Fruit fly (Drosophila melanogaster) S2 (cell line): ENCODE data around the gene isoQC.

ENCODE experiments used
- CG8478 ChIP-seq: fragments of >200 bp; optimal IDR thresholded peaks from 2 replicates; lab custom pipeline; 2018
- CTCF ChIP-seq, 2 experiments: fragments of >200 bp; optimal IDR thresholded peaks; 2 replicates each; lab custom pipeline; 2018

isoQC gene

dm6 chr3L:20447957-20448356 lies 26.3 kb upstream of the isoQC start:
- TF ChIP-seq CG8478 = no peak
- TF ChIP-seq CTCF (optimal IDR thresholded peaks at IDR 0.05; lab: Kevin White, UChicago) = no peak

- TF ChIP-seq CTCF (optimal IDR thresholded peaks at IDR 0.05; lab: Kevin White, UChicago) (no peak), CG8478 (no peak)
Measured at dm6 chr3L:20448773-20449172, 25.5 kb upstream of the isoQC start.

- no peak for TF ChIP-seq CG8478
- no peak for TF ChIP-seq CTCF (optimal IDR thresholded peaks at IDR 0.05; lab: Kevin White, UChicago)
Measured at dm6 chr3L:20452813-20453682, 21.2 kb upstream of the isoQC start, which contains the start of gene CG5199. CG5199 (minus strand) TSS chr3L:20452864.

- TF ChIP-seq CG8478 (no peak), CTCF (optimal IDR thresholded peaks at IDR 0.05; lab: Kevin White, UChicago) (no peak)
Measured at dm6 chr3L:20460383-20460782, 13.9 kb upstream of the isoQC start, which contains the start of gene mag. mag (plus strand) TSS chr3L:20460683.

dm6 chr3L:20462391-20462790 lies 11.9 kb upstream of the isoQC start:
- TF ChIP-seq CG8478 = no peak
- no peak for TF ChIP-seq CTCF (optimal IDR thresholded peaks at IDR 0.05; lab: Kevin White, UChicago)

dm6 chr3L:20464677-20465076 lies 9.6 kb upstream of the isoQC start, which contains the start of gene atk:
atk (minus strand) TSS chr3L:20464862.
- no peak for TF ChIP-seq CG8478
- TF ChIP-seq CTCF (optimal IDR thresholded peaks at IDR 0.05; lab: Kevin White, UChicago) = peak; percentile 59 to 60

- TF ChIP-seq CTCF (optimal IDR thresholded peaks at IDR 0.05; lab: Kevin White, UChicago) (no peak), CG8478 (no peak)
Measured at dm6 chr3L:20465941-20466340, 8.3 kb upstream of the isoQC start, which contains the start of gene CG42764. CG42764 (minus strand) TSS chr3L:20466041.

dm6 chr3L:20466599-20466998 lies 7.7 kb upstream of the isoQC start, which contains the start of gene Tdh:
Tdh (plus strand) TSS chr3L:20466944.
- TF ChIP-seq CG8478 (no peak), CTCF (optimal IDR thresholded peaks at IDR 0.05; lab: Kevin White, UChicago) (no peak)

dm6 chr3L:20467433-20467832 lies 6.8 kb upstream of the isoQC start:
- TF ChIP-seq CG8478 (no peak), CTCF (optimal IDR thresholded peaks at IDR 0.05; lab: Kevin White, UChicago) (no peak)

- TF ChIP-seq CG8478 = no peak
- TF ChIP-seq CTCF (optimal IDR thresholded peaks at IDR 0.05; lab: Kevin White, UChicago) = no peak
Measured at dm6 chr3L:20470991-20471498, 3.2 kb upstream of the isoQC start.

dm6 chr3L:20471499-20472313 lies 2.6 kb upstream of the isoQC start:
- TF ChIP-seq CTCF (optimal IDR thresholded peaks at IDR 0.05; lab: Kevin White, UChicago) = no peak
- TF ChIP-seq CG8478 = no peak

- TF ChIP-seq CG8478 = no peak
- TF ChIP-seq CTCF (optimal IDR thresholded peaks at IDR 0.05; lab: Kevin White, UChicago) = no peak
Measured at dm6 chr3L:20472607-20473006, 1.7 kb upstream of the isoQC start.

- TF ChIP-seq CTCF (optimal IDR thresholded peaks at IDR 0.05; lab: Kevin White, UChicago) (no peak), CG8478 (no peak)
Measured at dm6 chr3L:20473021-20473799, 1.1 kb upstream of the isoQC start, which contains the start of the genes CG32428 and CG5969. CG32428 (minus strand) TSS chr3L:20473723. CG5969 (plus strand) TSS chr3L:20473783.

dm6 chr3L:20474789-20475208 lies 533 bp downstream of the isoQC start:
- TF ChIP-seq CTCF (optimal IDR thresholded peaks at IDR 0.05; lab: Kevin White, UChicago) (no peak), CG8478 (no peak)

- TF ChIP-seq CTCF (optimal IDR thresholded peaks at IDR 0.05; lab: Kevin White, UChicago) (no peak), CG8478 (no peak)
Measured at dm6 chr3L:20487649-20488048, 13.4 kb downstream of the isoQC start.
